Fruit fly (Drosophila melanogaster) whole organism, embryonic: ENCODE measurements around the gene CG14695.

Source experiments
- ATbp ChIP-seq: fragments of 200-800 bp; sonication (Bioruptor generic); optimal IDR thresholded peaks from 2 replicates; lab custom pipeline; 2017; ENCODE audit warnings: missing biosample characterization, mild to moderate bottlenecking, missing genetic modification characterization, missing genetic modification reagents
- Aef1 ChIP-seq: fragments of 200-800 bp; sonication (Bioruptor generic); IDR thresholded peaks from 3 replicates; pipeline ENCODE4 v1.3.6; 2022; ENCODE audit warnings: missing biosample characterization, missing genetic modification characterization
- Bteb2 ChIP-seq: fragments of 200-800 bp; sonication (Bioruptor generic); optimal IDR thresholded peaks from 2 replicates; lab custom pipeline; 2016; ENCODE audit warnings: missing biosample characterization, missing genetic modification characterization
- CG1024 ChIP-seq: fragments of 200-800 bp; sonication (Bioruptor generic); IDR thresholded peaks from 2 replicates; pipeline ENCODE4 v1.3.6; 2022; ENCODE audit warnings: missing biosample characterization, missing genetic modification characterization
- CG13775 ChIP-seq: fragments of 200-800 bp; sonication (Bioruptor generic); optimal IDR thresholded peaks from 3 replicates; lab custom pipeline; 2017; ENCODE audit warnings: missing biosample characterization, mild to moderate bottlenecking, missing genetic modification characterization
- CG14014 ChIP-seq: fragments of 200-800 bp; sonication (Bioruptor generic); IDR thresholded peaks from 2 replicates; pipeline ENCODE4 v1.3.6; 2022; ENCODE audit warnings: missing biosample characterization, missing genetic modification characterization
- CG15514 ChIP-seq: fragments of 200-800 bp; sonication (Bioruptor generic); optimal IDR thresholded peaks from 3 replicates; lab custom pipeline; 2017; ENCODE audit warnings: missing biosample characterization, missing genetic modification characterization, mild to moderate bottlenecking, moderate library complexity, missing genetic modification reagents
- CG15696 ChIP-seq: fragments of 200-800 bp; sonication (Bioruptor generic); optimal IDR thresholded peaks from 2 replicates; lab custom pipeline; 2019; ENCODE audit warnings: missing biosample characterization, mild to moderate bottlenecking, missing genetic modification characterization, moderate library complexity
- CG17802 ChIP-seq: fragments of 200-800 bp; sonication (Bioruptor generic); optimal IDR thresholded peaks from 2 replicates; lab custom pipeline; 2018; ENCODE audit warnings: missing biosample characterization, mild to moderate bottlenecking, missing genetic modification characterization, moderate library complexity
- CG18262 ChIP-seq: fragments of 200-800 bp; optimal IDR thresholded peaks from 3 replicates; lab custom pipeline; 2019; ENCODE audit warnings: missing biosample characterization, mild to moderate bottlenecking, missing genetic modification characterization, moderate library complexity
- CG1832 ChIP-seq: fragments of 200-800 bp; sonication (Bioruptor generic); optimal IDR thresholded peaks from 2 replicates; lab custom pipeline; 2017; ENCODE audit warnings: missing biosample characterization, mild to moderate bottlenecking, missing genetic modification characterization, inconsistent platforms
- CG2116 ChIP-seq: fragments of 200-800 bp; sonication (Bioruptor generic); optimal IDR thresholded peaks from 3 replicates; lab custom pipeline; 2018; ENCODE audit warnings: missing biosample characterization, mild to moderate bottlenecking, missing genetic modification characterization
- CG3163 ChIP-seq: fragments of 200-800 bp; sonication (Bioruptor generic); optimal IDR thresholded peaks from 3 replicates; lab custom pipeline; 2016; ENCODE audit warnings: missing biosample characterization, missing genetic modification characterization
- CG33557 ChIP-seq: fragments of 200-800 bp; sonication (Bioruptor generic); optimal IDR thresholded peaks from 2 replicates; lab custom pipeline; 2019; ENCODE audit warnings: missing biosample characterization, mild to moderate bottlenecking, missing genetic modification characterization, moderate library complexity
- CG4360 ChIP-seq: fragments of 200-800 bp; sonication (Bioruptor generic); IDR thresholded peaks from 2 replicates; pipeline ENCODE4 v1.3.6; 2022; ENCODE audit warnings: missing biosample characterization, missing genetic modification characterization
- D19B ChIP-seq: fragments of 200-800 bp; sonication (Bioruptor generic); optimal IDR thresholded peaks from 2 replicates; lab custom pipeline; 2017; ENCODE audit warnings: missing biosample characterization, mild to moderate bottlenecking, missing genetic modification characterization
- Dp ChIP-seq: fragments of 200-800 bp; sonication (Bioruptor generic); optimal IDR thresholded peaks from 2 replicates; lab custom pipeline; 2018; ENCODE audit warnings: missing biosample characterization, mild to moderate bottlenecking, missing genetic modification characterization, moderate library complexity
- Dref ChIP-seq: fragments of 200-800 bp; sonication (Bioruptor generic); IDR thresholded peaks from 2 replicates; pipeline ENCODE4 v1.3.6; 2022; ENCODE audit warnings: missing biosample characterization, missing genetic modification characterization
- Fer1 ChIP-seq: fragments of 200-800 bp; sonication (Bioruptor generic); optimal IDR thresholded peaks from 2 replicates; lab custom pipeline; 2017; ENCODE audit warnings: missing biosample characterization, mild to moderate bottlenecking, missing genetic modification characterization
- Fer3 ChIP-seq: fragments of 200-800 bp; sonication (Bioruptor generic); optimal IDR thresholded peaks from 2 replicates; lab custom pipeline; 2018; ENCODE audit warnings: missing biosample characterization, mild to moderate bottlenecking, missing genetic modification characterization, moderate library complexity
- HLH4C ChIP-seq: fragments of 200-800 bp; sonication (Bioruptor generic); IDR thresholded peaks from 3 replicates; pipeline ENCODE4 v1.3.6; 2022; ENCODE audit warnings: missing biosample characterization, missing genetic modification characterization; ENCODE audit not compliant: partially characterized antibody
- HLHmδ ChIP-seq: fragments of 200-800 bp; sonication (Bioruptor generic); optimal IDR thresholded peaks from 2 replicates; lab custom pipeline; 2018; ENCODE audit warnings: missing biosample characterization, mild to moderate bottlenecking, missing genetic modification characterization, moderate library complexity
- Hr3 ChIP-seq: fragments of 200-800 bp; sonication (Bioruptor generic); optimal IDR thresholded peaks from 3 replicates; lab custom pipeline; 2016; ENCODE audit warnings: missing biosample characterization, missing genetic modification characterization
- Med ChIP-seq: fragments of 200-800 bp; sonication (Bioruptor generic); peaks from one replicate; lab custom pipeline; 2016; ENCODE audit warnings: missing biosample characterization, missing genetic modification characterization, mild to moderate bottlenecking, inconsistent platforms, moderate library complexity
- Optix ChIP-seq: fragments of 200-800 bp; sonication (Bioruptor generic); IDR thresholded peaks from 3 replicates; pipeline ENCODE4 v1.3.6; 2022; ENCODE audit warnings: missing biosample characterization, missing genetic modification characterization
- Sox100B ChIP-seq: fragments of 200-800 bp; sonication (Bioruptor generic); optimal IDR thresholded peaks from 3 replicates; lab custom pipeline; 2018; ENCODE audit warnings: missing biosample characterization, mild to moderate bottlenecking, missing genetic modification characterization
- Sox102F ChIP-seq: fragments of 200-800 bp; sonication (Bioruptor generic); optimal IDR thresholded peaks from 2 replicates; lab custom pipeline; 2018; ENCODE audit warnings: missing biosample characterization, mild to moderate bottlenecking, missing genetic modification characterization, moderate library complexity
- Sry-β ChIP-seq: fragments of 200-800 bp; sonication (Bioruptor generic); optimal IDR thresholded peaks from 2 replicates; lab custom pipeline; 2018; ENCODE audit warnings: missing biosample characterization, mild to moderate bottlenecking, missing genetic modification characterization, moderate library complexity
- ac ChIP-seq: fragments of 200-800 bp; sonication (Bioruptor generic); optimal IDR thresholded peaks from 3 replicates; lab custom pipeline; 2017; ENCODE audit warnings: missing biosample characterization, mild to moderate bottlenecking, missing genetic modification characterization
- amos ChIP-seq: fragments of 200-800 bp; sonication (Bioruptor generic); IDR thresholded peaks from 2 replicates; pipeline ENCODE4 v1.3.6; 2022; ENCODE audit warnings: missing biosample characterization, missing genetic modification characterization; ENCODE audit not compliant: partially characterized antibody
- ato ChIP-seq: fragments of 200-800 bp; sonication (Bioruptor generic); IDR thresholded peaks from 2 replicates; pipeline ENCODE4 v1.3.6; 2022; ENCODE audit warnings: missing biosample characterization, missing genetic modification characterization; ENCODE audit not compliant: partially characterized antibody
- bbx ChIP-seq: fragments of 200-800 bp; sonication (Bioruptor generic); IDR thresholded peaks from 2 replicates; pipeline ENCODE4 v1.3.6; 2022; ENCODE audit warnings: missing biosample characterization, missing genetic modification characterization; ENCODE audit not compliant: partially characterized antibody
- bcd ChIP-seq: fragments of 200-800 bp; sonication (Bioruptor generic); optimal IDR thresholded peaks from 2 replicates; lab custom pipeline; 2017; ENCODE audit warnings: missing biosample characterization, mild to moderate bottlenecking, missing genetic modification characterization
- bigmax ChIP-seq: fragments of 200-800 bp; sonication (Bioruptor generic); optimal IDR thresholded peaks from 2 replicates; lab custom pipeline; 2018; ENCODE audit warnings: missing biosample characterization, mild to moderate bottlenecking, missing genetic modification characterization
- cg ChIP-seq: fragments of 200-800 bp; sonication (Bioruptor generic); optimal IDR thresholded peaks from 3 replicates; lab custom pipeline; 2019; ENCODE audit warnings: missing biosample characterization, mild to moderate bottlenecking, missing genetic modification characterization, moderate library complexity
- chif ChIP-seq, 2 experiments: fragments of 200-800 bp; sonication (Bioruptor generic); optimal IDR thresholded peaks; 3 replicates each; lab custom pipeline; 2016; ENCODE audit warnings: missing biosample characterization in 2 of 2, missing genetic modification characterization in 2 of 2
- cwo ChIP-seq: fragments of 200-800 bp; sonication (Bioruptor generic); optimal IDR thresholded peaks from 3 replicates; lab custom pipeline; 2017; ENCODE audit warnings: missing biosample characterization, missing genetic modification characterization, mild to moderate bottlenecking, moderate library complexity, missing genetic modification reagents
- da ChIP-seq: fragments of 200-800 bp; sonication (Bioruptor generic); optimal IDR thresholded peaks from 2 replicates; lab custom pipeline; 2016; ENCODE audit warnings: missing biosample characterization, missing genetic modification characterization
- dm ChIP-seq: fragments of 200-800 bp; sonication (Bioruptor generic); optimal IDR thresholded peaks from 3 replicates; lab custom pipeline; 2016; ENCODE audit warnings: missing biosample characterization, missing genetic modification characterization
- gfzf ChIP-seq: fragments of 200-800 bp; sonication (Bioruptor generic); optimal IDR thresholded peaks from 2 replicates; lab custom pipeline; 2016; ENCODE audit warnings: missing biosample characterization, mild to moderate bottlenecking, missing genetic modification characterization, moderate library complexity
- hb ChIP-seq: fragments of 200-800 bp; sonication (Bioruptor generic); IDR thresholded peaks from 3 replicates; pipeline ENCODE4 v1.3.6; 2022; ENCODE audit warnings: missing biosample characterization, missing genetic modification characterization; ENCODE audit not compliant: partially characterized antibody
- hbn ChIP-seq: fragments of 200-800 bp; sonication (Bioruptor generic); IDR thresholded peaks from 2 replicates; pipeline ENCODE4 v1.3.6; 2022; ENCODE audit warnings: missing biosample characterization, missing genetic modification characterization; ENCODE audit not compliant: partially characterized antibody
- jing ChIP-seq: fragments of 200-800 bp; sonication (Bioruptor generic); optimal IDR thresholded peaks from 2 replicates; lab custom pipeline; 2018; ENCODE audit warnings: missing biosample characterization, mild to moderate bottlenecking, missing genetic modification characterization
- odd ChIP-seq: fragments of 200-800 bp; sonication (Bioruptor generic); optimal IDR thresholded peaks from 2 replicates; lab custom pipeline; 2017; ENCODE audit warnings: missing biosample characterization, mild to moderate bottlenecking, missing genetic modification characterization
- trem ChIP-seq: fragments of 200-800 bp; optimal IDR thresholded peaks from 3 replicates; lab custom pipeline; 2019; ENCODE audit warnings: missing biosample characterization, mild to moderate bottlenecking, missing genetic modification characterization, moderate library complexity
- tup ChIP-seq: fragments of 200-800 bp; sonication (Bioruptor generic); optimal IDR thresholded peaks from 2 replicates; lab custom pipeline; 2016; ENCODE audit warnings: missing biosample characterization, mild to moderate bottlenecking, missing genetic modification characterization, moderate library complexity
- vnd ChIP-seq: fragments of 200-800 bp; sonication (Bioruptor generic); IDR thresholded peaks from 3 replicates; pipeline ENCODE4 v1.3.6; 2022; ENCODE audit warnings: missing biosample characterization, missing genetic modification characterization; ENCODE audit not compliant: partially characterized antibody
- yki ChIP-seq: fragments of >200 bp; optimal IDR thresholded peaks from 3 replicates; lab custom pipeline; 2018

Gene CG14695

dm6 chr3R:10885422-10886081, 6.4 kb upstream of the CG14695 start, which contains the start of gene Leash (continued):
- TF ChIP-seq gfzf (GFP tag; lab: Kevin White, UChicago) (peak; percentile 36), Fer3 (tag; lab: Kevin White, UChicago) (no peak), bigmax (GFP tag; lab: Kevin White, UChicago) (no peak), CG1024 (GFP tag; lab: Robert Waterston, UW) (no peak), CG15514 (GFP tag; lab: Kevin White, UChicago) (peak; percentile 44), cwo (no peak), chif (GFP tag; optimal IDR thresholded peaks at IDR 0.05; lab: Kevin White, UChicago) (no peak), Optix (GFP tag; lab: Robert Waterston, UW) (0 out of 3 replicates have a peak, but pooled peaks have one; percentile 7), CG4360 (GFP tag; lab: Robert Waterston, UW) (peak; percentile 73), CG3163 (peak; percentile 57), ac (GFP tag; lab: Kevin White, UChicago) (no peak), bcd (GFP tag; lab: Kevin White, UChicago) (no peak), Bteb2 (GFP tag; lab: Kevin White, UChicago) (no peak), CG15696 (tag; lab: Kevin White, UChicago) (no peak), CG14014 (GFP tag; lab: Robert Waterston, UW) (no peak), D19B (GFP tag; lab: Kevin White, UChicago) (no peak), Dref (peak; percentile 67), HLH4C (peak; percentile 48; the same call in 1 of the 3 replicates), Fer1 (GFP tag; lab: Kevin White, UChicago) (peak; percentile 10), HLHmδ (GFP tag; lab: Kevin White, UChicago) (no peak), cg (GFP tag; lab: Kevin White, UChicago) (peak; percentile 23), Dp (GFP tag; lab: Kevin White, UChicago) (peak; percentile 73), trem (peak; percentile 64), ATbp (GFP tag; lab: Kevin White, UChicago) (no peak), Sox102F (GFP tag; lab: Kevin White, UChicago) (no peak), CG33557 (GFP tag; lab: Kevin White, UChicago) (no peak), jing (GFP tag; lab: Kevin White, UChicago) (no peak), dm (GFP tag; lab: Kevin White, UChicago) (no peak), CG2116 (GFP tag; lab: Kevin White, UChicago) (peak; percentile 35), tup (GFP tag; lab: Kevin White, UChicago) (no peak), hbn (GFP tag; lab: Robert Waterston, UW) (peak; percentile 60; the same call in 1 of the 2 replicates), Sry-β (GFP tag; lab: Kevin White, UChicago) (peak; percentile 29), CG18262 (tag; lab: Kevin White, UChicago) (no peak), CG13775 (GFP tag; lab: Kevin White, UChicago) (no peak), ato (peak; percentile 31; the same call in 1 of the 2 replicates), yki (lab: Kevin White, UChicago) (no peak), odd (GFP tag; lab: Kevin White, UChicago) (no peak), amos (peak; percentile 42; the same call in 1 of the 2 replicates), CG1832 (no peak), hb (no peak), Med (GFP tag; lab: Kevin White, UChicago) (peak; percentile 36), bbx (peak; percentile 67), CG17802 (tag; lab: Kevin White, UChicago) (no peak), Hr3 (GFP tag; lab: Kevin White, UChicago) (no peak), Sox100B (GFP tag; lab: Kevin White, UChicago) (no peak), Aef1 (GFP tag; lab: Robert Waterston, UW) (peak; percentile 27; the same call in 1 of the 3 replicates), vnd (GFP tag; lab: Robert Waterston, UW) (no peak), da (no peak)
